Fruit fly (Drosophila melanogaster): Measurements from ENCODE around the gene bur.

bur gene

DNA sequence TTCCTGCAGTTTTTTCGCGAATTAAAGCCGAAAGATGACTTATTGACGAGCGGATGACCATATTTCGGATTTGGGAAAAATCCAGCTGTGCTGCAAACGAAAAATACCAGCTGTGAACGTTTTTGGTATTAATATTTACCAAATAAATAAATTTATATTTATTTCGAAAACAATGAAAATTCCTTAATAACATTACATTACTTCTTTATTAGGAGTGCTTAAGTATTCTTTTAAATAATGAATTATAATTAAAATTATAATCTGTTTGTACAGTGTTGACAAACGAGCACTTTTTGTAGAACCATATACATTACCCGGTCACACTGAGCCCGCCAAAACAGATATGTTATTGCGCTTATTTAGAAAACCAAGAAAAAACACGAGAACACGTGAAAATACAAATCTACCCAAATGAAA lies at the start of gene bur, which contains the start of gene Mcm10:
bur (minus strand) TSS at position 69 of the 417 bp plus-strand sequence.
Mcm10 (plus strand) TSS at position 319 of the 417 bp plus-strand sequence.
- TF ChIP-seq pum (GFP tag; optimal IDR thresholded peaks at IDR 0.05), result no peak
- TF ChIP-seq CG15514 (GFP tag; optimal IDR thresholded peaks at IDR 0.05), result peak; percentile 82
- peak in 1 of 2 experiments; percentile 97 for TF ChIP-seq tll (GFP tag; optimal IDR thresholded peaks at IDR 0.05)
- no peak for TF ChIP-seq CG14050 (GFP tag; IDR thresholded peaks at IDR 0.05)
- TF ChIP-seq hkb (optimal IDR thresholded peaks at IDR 0.05), result peak; percentile 40
- TF ChIP-seq hkb (GFP tag; IDR thresholded peaks at IDR 0.05), result no peak
- TF ChIP-seq CG12391 (tag; optimal IDR thresholded peaks at IDR 0.05), result peak; percentile 65
- peak; percentile 6 for TF ChIP-seq CG4424 (GFP tag; optimal IDR thresholded peaks at IDR 0.05)
- no peak for TF ChIP-seq inv (GFP tag; IDR thresholded peaks at IDR 0.05; ENCODE audit: partially characterized antibody)
- peak; percentile 69 for TF ChIP-seq gfzf (GFP tag; optimal IDR thresholded peaks at IDR 0.05)
- peak; percentile 98 for TF ChIP-seq CG10267 (tag; optimal IDR thresholded peaks at IDR 0.05)
- TF ChIP-seq Elba2 (GFP tag; optimal IDR thresholded peaks at IDR 0.05), result peak; percentile 78
- TF ChIP-seq CG7271 (tag; optimal IDR thresholded peaks at IDR 0.05), result peak; percentile 16
- peak; percentile 67 for TF ChIP-seq CG4617 (GFP tag; optimal IDR thresholded peaks at IDR 0.05; ENCODE audit: borderline replicate concordance)
- peak; percentile 78 for TF ChIP-seq CG14710 (tag; optimal IDR thresholded peaks at IDR 0.05)
- no peak for TF ChIP-seq Hmr (GFP tag; optimal IDR thresholded peaks at IDR 0.05)
- TF ChIP-seq NC2α (GFP tag; optimal IDR thresholded peaks at IDR 0.05), result no peak
- no peak for TF ChIP-seq ind (GFP tag; optimal IDR thresholded peaks at IDR 0.05)
- TF ChIP-seq Adf1 (GFP tag; IDR thresholded peaks at IDR 0.05), result no peak
- peak; percentile 59 for TF ChIP-seq pzg (GFP tag; optimal IDR thresholded peaks at IDR 0.05)
- TF ChIP-seq CG12659 (GFP tag; optimal IDR thresholded peaks at IDR 0.05), result peak; percentile 65
- TF ChIP-seq CG14860 (GFP tag; IDR thresholded peaks at IDR 0.05; ENCODE audit: partially characterized antibody), result no peak
- no peak for TF ChIP-seq CG3065 (GFP tag; optimal IDR thresholded peaks at IDR 0.05)
- TF ChIP-seq CG10979 (tag; optimal IDR thresholded peaks at IDR 0.05), result peak; percentile 11
- no peak for TF ChIP-seq CG2678 (tag; optimal IDR thresholded peaks at IDR 0.05)
- TF ChIP-seq stwl (tag; optimal IDR thresholded peaks at IDR 0.05), result peak; percentile 68
- no peak for TF ChIP-seq repo (GFP tag; optimal IDR thresholded peaks at IDR 0.05)
- TF ChIP-seq crp (GFP tag; optimal IDR thresholded peaks at IDR 0.05), result peak in 1 of 2 experiments; percentile 28
- TF ChIP-seq Ets97D (GFP tag; optimal IDR thresholded peaks at IDR 0.05), result peak; percentile 40
- TF ChIP-seq Hr39 (optimal IDR thresholded peaks at IDR 0.05), result no peak
- TF ChIP-seq Dp (GFP tag; optimal IDR thresholded peaks at IDR 0.05), result peak; percentile 87
- peak; percentile 60 for TF ChIP-seq CG8290 (GFP tag; optimal IDR thresholded peaks at IDR 0.05)
- TF ChIP-seq CG8290 (tag; optimal IDR thresholded peaks at IDR 0.05), result no peak
- 0 out of 4 replicates have a peak, but pooled peaks have one; percentile 7 for TF ChIP-seq chinmo (GFP tag; IDR thresholded peaks at IDR 0.05; ENCODE audit: partially characterized antibody)
- peak; percentile 41; the same call in 1 of the 2 replicates for TF ChIP-seq E2f1 (GFP tag; IDR thresholded peaks at IDR 0.05)
- peak; percentile 25 for TF ChIP-seq CG30403 (GFP tag; optimal IDR thresholded peaks at IDR 0.05)
- peak; percentile 62 for TF ChIP-seq Lhr (GFP tag; optimal IDR thresholded peaks at IDR 0.05)
- TF ChIP-seq CG12104 (GFP tag; optimal IDR thresholded peaks at IDR 0.05), result peak; percentile 25
- TF ChIP-seq sd (tag; optimal IDR thresholded peaks at IDR 0.05), result no peak
- peak; percentile 46 for TF ChIP-seq CG17829 (tag; optimal IDR thresholded peaks at IDR 0.05)
- TF ChIP-seq nmo (GFP tag; optimal IDR thresholded peaks at IDR 0.05), result no peak
- no peak for TF ChIP-seq Fer3 (tag; optimal IDR thresholded peaks at IDR 0.05)
- TF ChIP-seq YL-1 (GFP tag; optimal IDR thresholded peaks at IDR 0.05), result peak; percentile 26
- peak in 1 of 2 experiments; percentile 19 for TF ChIP-seq insv (GFP tag; optimal IDR thresholded peaks at IDR 0.05)
- TF ChIP-seq CG30020 (tag; optimal IDR thresholded peaks at IDR 0.05), result peak; percentile 62
- no peak for TF ChIP-seq CG32532 (GFP tag; IDR thresholded peaks at IDR 0.05)
- TF ChIP-seq CG2116 (GFP tag; optimal IDR thresholded peaks at IDR 0.05), result peak; percentile 52
- TF ChIP-seq Hr3 (GFP tag; optimal IDR thresholded peaks at IDR 0.05), result peak; percentile 13
- TF ChIP-seq CG9797 (GFP tag; optimal IDR thresholded peaks at IDR 0.05), result peak; percentile 94
- peak; percentile 45 for TF ChIP-seq phol (tag; optimal IDR thresholded peaks at IDR 0.05)

Data from whole organism, embryonic.